Fruit fly (Drosophila melanogaster): Measurements from ENCODE around the gene CG43755.
A peak's percentile ranks its signal among the peaks of the same experiment; 100 is the strongest.

CG43755 gene

dm6 chr2L:285596-286023 is 44.0 kb downstream of the CG43755 start:
- peak; percentile 55 for TF ChIP-seq br (GFP tag; optimal IDR thresholded peaks at IDR 0.05)
- TF ChIP-seq HLH106 (tag; optimal IDR thresholded peaks at IDR 0.05): peak; percentile 54
- TF ChIP-seq psq (GFP tag; optimal IDR thresholded peaks at IDR 0.05): no peak
- peak; percentile 66 for TF ChIP-seq woc (GFP tag; optimal IDR thresholded peaks at IDR 0.05)
- TF ChIP-seq Jra (GFP tag; optimal IDR thresholded peaks at IDR 0.05): no peak
- TF ChIP-seq Sp1 (GFP tag; optimal IDR thresholded peaks at IDR 0.05): peak; percentile 45
- peak; percentile 71 for TF ChIP-seq h (GFP tag; optimal IDR thresholded peaks at IDR 0.05)
- TF ChIP-seq foxo (GFP tag; optimal IDR thresholded peaks at IDR 0.05): peak in 1 of 2 experiments; percentile 55
- no peak for TF ChIP-seq Rel (GFP tag; optimal IDR thresholded peaks at IDR 0.05)
- peak; percentile 98 for TF ChIP-seq Rel (tag; optimal IDR thresholded peaks at IDR 0.05)
- TF ChIP-seq Dif (GFP tag; optimal IDR thresholded peaks at IDR 0.05; ENCODE audit: partially characterized antibody): peak; percentile 85
- TF ChIP-seq Abd-B (GFP tag; optimal IDR thresholded peaks at IDR 0.05): no peak
- TF ChIP-seq dsf (GFP tag; optimal IDR thresholded peaks at IDR 0.05; ENCODE audit: borderline replicate concordance): no peak
- TF ChIP-seq fru (GFP tag; optimal IDR thresholded peaks at IDR 0.05): peak; percentile 50
- TF ChIP-seq rgr (GFP tag; optimal IDR thresholded peaks at IDR 0.05): peak; percentile 64
- TF ChIP-seq ey (GFP tag; optimal IDR thresholded peaks at IDR 0.05): peak; percentile 62
- TF ChIP-seq OdsH (GFP tag; optimal IDR thresholded peaks at IDR 0.05): peak; percentile 40
- peak; percentile 37 for TF ChIP-seq Hnf4 (GFP tag; optimal IDR thresholded peaks at IDR 0.05)
- TF ChIP-seq CG9705 (GFP tag; optimal IDR thresholded peaks at IDR 0.05): peak; percentile 6
- peak; percentile 72 for TF ChIP-seq Hr83 (GFP tag; optimal IDR thresholded peaks at IDR 0.05; ENCODE audit: poor library complexity, severe bottlenecking)

- no peak for TF ChIP-seq dmrt93B (GFP tag; optimal IDR thresholded peaks at IDR 0.05)
- TF ChIP-seq sv (GFP tag; optimal IDR thresholded peaks at IDR 0.05): peak; percentile 25
- TF ChIP-seq OdsH (GFP tag; optimal IDR thresholded peaks at IDR 0.05): peak; percentile 8
- no peak for TF ChIP-seq h (GFP tag; optimal IDR thresholded peaks at IDR 0.05)
- TF ChIP-seq foxo (GFP tag; optimal IDR thresholded peaks at IDR 0.05): peak in 1 of 2 experiments; percentile 15
- no peak for TF ChIP-seq CG9705 (GFP tag; optimal IDR thresholded peaks at IDR 0.05)
- TF ChIP-seq brk (GFP tag; optimal IDR thresholded peaks at IDR 0.05): no peak
- TF ChIP-seq ey (GFP tag; optimal IDR thresholded peaks at IDR 0.05): peak; percentile 14
- TF ChIP-seq GATAd (GFP tag; optimal IDR thresholded peaks at IDR 0.05): no peak
- peak; percentile 97 for TF ChIP-seq Dif (GFP tag; optimal IDR thresholded peaks at IDR 0.05; ENCODE audit: partially characterized antibody)
- peak; percentile 60 for TF ChIP-seq Hnf4 (GFP tag; optimal IDR thresholded peaks at IDR 0.05)
- TF ChIP-seq psq (GFP tag; optimal IDR thresholded peaks at IDR 0.05): peak; percentile 78
- peak; percentile 36 for TF ChIP-seq HLH106 (tag; optimal IDR thresholded peaks at IDR 0.05)
- no peak for TF ChIP-seq jim (GFP tag; optimal IDR thresholded peaks at IDR 0.05)
- no peak for TF ChIP-seq CrebA (GFP tag; optimal IDR thresholded peaks at IDR 0.05; ENCODE audit: borderline replicate concordance)
- TF ChIP-seq N (GFP tag; optimal IDR thresholded peaks at IDR 0.05): no peak
- peak; percentile 45 for TF ChIP-seq Sp1 (GFP tag; optimal IDR thresholded peaks at IDR 0.05)
- TF ChIP-seq Hr83 (GFP tag; optimal IDR thresholded peaks at IDR 0.05; ENCODE audit: poor library complexity, severe bottlenecking): peak; percentile 37
- TF ChIP-seq dsf (GFP tag; optimal IDR thresholded peaks at IDR 0.05; ENCODE audit: borderline replicate concordance): no peak
- no peak for TF ChIP-seq Jra (GFP tag; optimal IDR thresholded peaks at IDR 0.05)
- no peak for TF ChIP-seq br (GFP tag; optimal IDR thresholded peaks at IDR 0.05)
- TF ChIP-seq Myc (optimal IDR thresholded peaks at IDR 0.05): peak; percentile 86
- TF ChIP-seq woc (GFP tag; optimal IDR thresholded peaks at IDR 0.05): no peak
- no peak for TF ChIP-seq pan (optimal IDR thresholded peaks at IDR 0.05)
- no peak for TF ChIP-seq Mio (GFP tag; optimal IDR thresholded peaks at IDR 0.05)
- peak; percentile 65 to 92 for TF ChIP-seq dl (GFP tag; optimal IDR thresholded peaks at IDR 0.05; ENCODE audit: insufficient read depth in 1 of 2, partially characterized antibody in 2 of 2)
- no peak for TF ChIP-seq Rel (GFP tag; optimal IDR thresholded peaks at IDR 0.05)
- peak; percentile 17 for TF ChIP-seq Rel (tag; optimal IDR thresholded peaks at IDR 0.05)
- no peak for TF ChIP-seq Abd-B (GFP tag; optimal IDR thresholded peaks at IDR 0.05)
- no peak for TF ChIP-seq usp (GFP tag; optimal IDR thresholded peaks at IDR 0.05)
- TF ChIP-seq fru (GFP tag; optimal IDR thresholded peaks at IDR 0.05): no peak
- TF ChIP-seq Hr78 (GFP tag; optimal IDR thresholded peaks at IDR 0.05): no peak
- no peak for TF ChIP-seq sage (GFP tag; optimal IDR thresholded peaks at IDR 0.05)
- TF ChIP-seq Dfd (GFP tag; optimal IDR thresholded peaks at IDR 0.05): no peak
- TF ChIP-seq CG32264 (GFP tag; optimal IDR thresholded peaks at IDR 0.05): no peak
- TF ChIP-seq lola (GFP tag; optimal IDR thresholded peaks at IDR 0.05): no peak
- no peak for TF ChIP-seq rgr (GFP tag; optimal IDR thresholded peaks at IDR 0.05)
- no peak for TF ChIP-seq tai (GFP tag; optimal IDR thresholded peaks at IDR 0.05)
- peak; percentile 99 for TF ChIP-seq Vsx2 (GFP tag; optimal IDR thresholded peaks at IDR 0.05; ENCODE audit: partially characterized antibody)
Observed at dm6 chr2L:283071-283482, 46.5 kb downstream of the CG43755 start, which contains the start of gene CG11601. Gene CG11601, minus strand, starts transcription at chr2L:283269.
